Worm (Caenorhabditis elegans) whole organism, dauer: Measurements from ENCODE around the gene C06E2.5.

Experiments used
- unc-62 ChIP-seq: sonication (generic microtip); optimal IDR thresholded peaks from 2 replicates; lab custom pipeline; 2017; ENCODE audit warnings: missing biosample characterization, missing genetic modification reagents, missing genetic modification characterization

C06E2.5 gene

ce11 chrX:8857904-8858612 is at the start of gene C06E2.5:
Gene C06E2.5 (minus strand): TSS chrX:8857954.
- no peak for TF ChIP-seq unc-62 (GFP tag; lab: Kevin White, UChicago)

ce11 chrX:8905089-8905488 is 47.3 kb upstream of the C06E2.5 start, which contains the start of gene ensh-1:
Gene ensh-1 (plus strand): TSS chrX:8905389.
- no peak for TF ChIP-seq unc-62 (GFP tag; lab: Kevin White, UChicago)

DNA sequence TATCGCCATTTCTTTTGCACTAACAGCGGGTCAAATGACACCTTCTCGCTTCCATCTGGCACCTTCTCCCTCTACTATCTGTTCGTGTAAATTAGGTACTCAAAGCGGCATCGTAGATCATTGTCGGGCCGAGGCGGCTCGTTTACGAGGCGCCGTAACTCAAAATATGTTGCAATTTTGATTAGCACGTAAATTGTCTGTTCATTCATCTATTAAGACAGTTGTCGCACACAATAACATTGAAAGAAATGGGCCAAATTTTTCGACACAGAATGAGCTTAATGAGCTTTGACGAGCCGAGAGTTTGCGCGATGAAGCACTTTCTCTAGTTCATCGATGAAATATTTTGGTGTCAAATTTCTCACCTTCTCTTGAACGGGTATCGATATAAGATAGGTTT is 45.2 kb upstream of the C06E2.5 start:
- no peak for TF ChIP-seq unc-62 (GFP tag; lab: Kevin White, UChicago)

DNA sequence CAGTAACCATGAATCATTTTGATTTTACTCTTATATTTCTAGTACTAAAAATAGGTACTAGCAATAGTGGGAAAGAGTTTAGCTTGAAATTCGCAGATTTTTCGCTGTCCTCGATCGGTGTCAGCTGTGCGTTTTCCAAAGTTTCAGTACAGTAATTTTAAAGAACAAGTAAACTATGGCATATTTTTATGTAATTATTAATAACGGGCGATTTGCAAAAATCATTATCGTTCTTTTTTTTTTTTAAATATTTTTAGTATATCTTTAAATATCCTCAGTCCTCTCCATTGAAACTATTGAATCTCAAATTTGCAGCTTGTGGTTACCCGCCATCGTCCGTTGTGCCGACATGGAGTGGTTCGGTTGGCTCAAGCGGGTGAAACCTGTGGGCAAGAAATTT is 35.1 kb upstream of the C06E2.5 start, which contains the start of gene C13E3.1:
TSS of gene C13E3.1 (plus strand) at position 301 of the 400 bp plus-strand sequence.
- TF ChIP-seq unc-62 (GFP tag; lab: Kevin White, UChicago), result no peak

DNA sequence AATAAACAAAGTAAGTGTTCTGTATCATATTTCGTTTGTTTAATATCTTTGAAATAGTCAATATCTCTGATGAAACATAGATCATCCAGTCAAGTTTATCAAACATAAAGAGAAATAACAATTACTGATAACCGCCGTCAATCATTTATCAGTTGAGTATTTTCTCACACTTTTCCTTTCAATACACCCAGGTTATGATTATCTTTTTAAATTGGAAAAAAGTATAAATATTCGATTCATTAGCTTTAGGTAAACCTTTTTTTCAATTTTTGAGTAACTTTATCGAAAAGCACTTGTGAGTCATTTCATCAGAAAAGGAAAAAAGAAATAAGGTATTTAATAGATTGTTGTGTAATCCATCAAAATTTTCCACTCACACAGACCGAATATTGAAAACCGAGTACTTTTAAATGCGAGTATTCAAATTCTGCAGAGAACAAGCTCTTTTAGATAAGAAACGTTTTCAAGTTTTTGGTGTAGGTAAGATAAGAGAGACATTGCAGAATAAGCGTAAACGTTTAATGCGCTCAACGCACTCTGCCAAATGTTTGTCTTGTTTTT is 33.7 kb upstream of the C06E2.5 start:
- no peak for TF ChIP-seq unc-62 (GFP tag; lab: Kevin White, UChicago)

DNA sequence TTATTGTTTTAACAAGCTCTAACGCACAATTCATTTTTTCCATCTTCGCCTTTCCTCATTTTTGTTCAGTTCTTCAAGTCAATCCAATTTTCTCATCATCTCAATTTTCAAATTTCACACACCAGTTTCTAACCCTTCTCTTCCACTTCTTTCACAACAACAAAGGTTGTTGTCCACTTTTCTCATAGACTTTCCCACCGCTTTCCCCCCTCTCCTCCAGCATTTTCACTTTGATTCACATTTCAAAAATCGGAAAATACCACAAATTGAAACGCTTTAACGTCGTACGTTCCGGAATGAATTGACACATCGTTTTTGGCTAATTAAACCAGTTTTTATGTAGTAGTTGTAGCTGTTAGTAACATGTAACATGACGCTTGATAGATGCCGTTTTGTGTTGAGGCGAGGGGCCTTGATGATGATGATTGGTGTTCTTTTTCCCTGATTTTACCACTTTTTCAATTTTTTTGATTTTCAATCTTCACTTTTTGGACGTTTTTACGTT is 32.5 kb upstream of the C06E2.5 start:
- no peak for TF ChIP-seq unc-62 (GFP tag; lab: Kevin White, UChicago)

ce11 chrX:8888835-8889234 is 31.1 kb upstream of the C06E2.5 start:
- no peak for TF ChIP-seq unc-62 (GFP tag; lab: Kevin White, UChicago)

- no peak for TF ChIP-seq unc-62 (GFP tag; lab: Kevin White, UChicago)
These were observed 24.4 kb upstream of the C06E2.5 start for ce11 chrX:8882162-8882561.

ce11 chrX:8879349-8879748 is 21.6 kb upstream of the C06E2.5 start, which contains the start of gene C06E2.2:
Gene C06E2.2 (plus strand): TSS chrX:8879649.
- no peak for TF ChIP-seq unc-62 (GFP tag; lab: Kevin White, UChicago)

DNA sequence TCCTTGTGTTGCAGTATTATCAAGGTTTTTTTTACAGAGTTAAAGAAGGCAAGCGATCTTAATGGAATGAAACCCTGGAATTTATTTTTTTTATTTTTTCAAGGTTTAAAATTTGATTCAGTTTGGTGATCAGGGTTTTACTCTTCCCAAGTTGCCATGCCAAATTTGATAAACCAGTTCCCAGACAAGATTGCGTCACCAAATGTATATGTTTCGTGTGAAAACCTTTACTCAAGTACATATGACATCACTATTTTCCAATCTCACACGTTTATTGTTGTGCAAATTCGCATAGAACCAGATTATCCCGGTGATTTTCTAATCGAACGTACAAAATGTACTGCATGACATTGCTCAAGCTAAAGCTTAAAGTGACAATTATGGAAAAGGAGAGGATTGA is 21.0 kb upstream of the C06E2.5 start:
- no peak for TF ChIP-seq unc-62 (GFP tag; lab: Kevin White, UChicago)

DNA sequence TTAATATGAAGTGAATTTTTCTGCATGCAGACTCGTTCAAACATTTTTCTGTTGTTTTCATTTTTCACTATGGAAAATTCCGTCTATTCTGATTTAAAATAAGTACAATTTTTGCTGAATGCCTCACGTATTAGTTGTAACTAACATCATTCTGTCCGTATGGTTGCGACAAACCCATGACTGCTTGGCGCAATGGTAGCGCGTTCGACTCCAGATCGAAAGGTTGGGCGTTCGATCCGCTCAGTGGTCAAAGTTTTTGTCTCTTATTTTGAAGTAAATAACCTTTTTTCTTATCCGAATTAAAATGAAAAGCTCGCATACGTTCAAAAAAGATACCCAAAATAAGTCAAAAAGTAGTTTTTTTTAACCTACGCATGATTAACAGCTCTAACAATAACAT is 19.4 kb upstream of the C06E2.5 start:
- TF ChIP-seq unc-62 (GFP tag; lab: Kevin White, UChicago), result no peak

ce11 chrX:8875867-8876266 is 18.1 kb upstream of the C06E2.5 start:
- no peak for TF ChIP-seq unc-62 (GFP tag; lab: Kevin White, UChicago)

- TF ChIP-seq unc-62 (GFP tag; lab: Kevin White, UChicago), result no peak
These were observed 17.0 kb upstream of the C06E2.5 start, which contains the start of gene C06E2.1 for ce11 chrX:8874748-8875147. Gene C06E2.1 (minus strand): TSS chrX:8874848.

ce11 chrX:8869112-8869675 is 11.4 kb upstream of the C06E2.5 start, which contains the start of the genes ubc-22 and ubc-21:
Gene ubc-22 (minus strand): TSS chrX:8869162.
Gene ubc-21 (plus strand): TSS chrX:8869625.
- no peak for TF ChIP-seq unc-62 (GFP tag; lab: Kevin White, UChicago)

DNA sequence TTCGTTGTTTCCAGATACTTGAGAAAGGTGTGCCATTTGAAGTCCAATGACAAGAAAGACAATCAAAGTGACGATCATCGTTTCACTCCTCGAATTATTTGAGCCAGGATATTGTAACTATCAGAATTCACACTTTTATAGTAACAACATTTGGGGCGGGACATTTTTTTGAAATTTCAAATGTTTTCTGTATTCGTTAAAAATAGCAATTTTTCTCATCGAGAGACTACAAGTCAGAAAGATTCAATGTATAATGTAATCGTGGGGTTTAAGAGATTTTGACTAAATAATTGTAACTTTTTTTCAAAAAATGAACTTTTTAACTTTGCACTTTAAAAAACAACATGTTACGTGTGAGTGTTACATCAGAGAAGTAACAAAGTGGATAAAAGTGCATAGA is 8.8 kb upstream of the C06E2.5 start, which contains the start of gene ins-9:
TSS of gene ins-9 (minus strand) at position 101 of the 400 bp plus-strand sequence.
- TF ChIP-seq unc-62 (GFP tag; lab: Kevin White, UChicago), result no peak

DNA sequence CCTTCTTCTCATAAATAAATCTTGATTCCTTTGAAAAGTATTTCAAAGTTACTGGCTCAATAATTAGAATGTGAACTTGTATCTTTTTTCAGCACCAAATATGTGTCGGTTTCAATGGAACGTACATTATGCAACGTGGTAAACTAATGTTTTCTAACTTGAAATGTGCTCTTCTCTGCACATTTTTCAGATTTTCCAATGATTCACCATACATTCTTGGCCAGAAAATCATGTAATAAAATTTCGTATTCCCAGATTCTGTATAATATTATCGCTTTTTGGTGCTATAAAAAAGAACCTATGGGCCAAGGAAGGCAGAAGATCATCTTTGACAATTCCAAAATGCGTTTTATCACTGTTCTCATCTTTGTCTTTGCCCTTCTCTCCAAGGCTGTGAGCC is 3.2 kb upstream of the C06E2.5 start, which contains the start of gene C06E2.9:
TSS of gene C06E2.9 (plus strand) at position 301 of the 400 bp plus-strand sequence.
- TF ChIP-seq unc-62 (GFP tag; lab: Kevin White, UChicago), result no peak
